Fruit fly (Drosophila melanogaster): Measurements from ENCODE around the gene CG44088.

DNA sequence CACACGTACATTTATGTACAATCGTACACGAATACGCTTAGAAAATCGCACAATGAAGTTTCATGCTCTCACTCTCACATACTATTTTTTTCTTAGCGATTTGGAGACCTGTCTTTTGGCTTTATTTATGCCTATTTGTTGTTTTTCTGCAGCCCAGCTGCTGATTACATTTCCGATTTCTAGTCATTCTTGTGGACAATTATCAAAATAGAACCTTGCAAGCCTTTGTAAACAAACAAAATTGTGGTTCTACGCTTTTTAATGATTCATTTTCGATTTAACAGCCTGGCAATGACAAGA, 35.7 kb downstream of the CG44088 start:
- no peak for TF ChIP-seq EcR (GFP tag; optimal IDR thresholded peaks at IDR 0.05)
- TF ChIP-seq CG9948 (tag; optimal IDR thresholded peaks at IDR 0.05), result no peak
